Worm (Caenorhabditis elegans) whole organism, young adult: ENCODE data around the gene usip-1.

Source experiments
- B0336.3 ChIP-seq: fragments of 200-800 bp; sonication (Bioruptor generic); IDR thresholded peaks from 2 replicates; pipeline ENCODE4 v1.3.6; 2022; ENCODE audit warnings: missing genetic modification characterization, missing compliant biosample characterization
- ekl-4 ChIP-seq: fragments of 200-800 bp; sonication (Bioruptor generic); IDR thresholded peaks from 2 replicates; pipeline ENCODE4 v1.3.6; 2022; ENCODE audit warnings: missing genetic modification reagents, missing genetic modification characterization, missing compliant biosample characterization
- rpc-1 ChIP-seq, 2 experiments: fragments of 150-350 bp in 1 of 2; sonication (generic microtip) in 1 of 2; optimal IDR thresholded peaks; 2 replicates each; lab custom pipeline; 2014 to 2018; ENCODE audit warnings: missing biosample characterization in 1 of 2, missing genetic modification characterization in 1 of 2, missing genetic modification reagents in 1 of 2, missing genotype in 1 of 2
- xnd-1 ChIP-seq: sonication (generic microtip); optimal IDR thresholded peaks from 2 replicates; lab custom pipeline; 2016; ENCODE audit warnings: missing genotype, missing genetic modification reagents, missing genetic modification characterization, missing compliant biosample characterization

ce11 chrV:12196659-12197058 lies 12.7 kb upstream of the usip-1 start:
- TF ChIP-seq rpc-1 (optimal IDR thresholded peaks at IDR 0.05; lab: Kevin White, UChicago) (no peak), rpc-1 (tag; optimal IDR thresholded peaks at IDR 0.05; lab: Kevin White, UChicago) (no peak), B0336.3 (GFP tag; lab: Robert Waterston, UW) (no peak), ekl-4 (no peak), xnd-1 (tag; lab: Kevin White, UChicago) (no peak)
